Fruit fly (Drosophila melanogaster) whole organism, embryonic: ENCODE data around the gene CG4953.

Source experiments
- CG34422 ChIP-seq: fragments of 200-800 bp; sonication (Bioruptor generic); IDR thresholded peaks from 3 replicates; pipeline ENCODE4 v1.3.6; 2022; ENCODE audit warnings: missing biosample characterization, missing genetic modification characterization
- D ChIP-seq, 2 experiments: fragments of 200-800 bp in 1 of 2; fragments of >200 bp in 1 of 2; sonication (Bioruptor generic) in 1 of 2; optimal IDR thresholded peaks; 2 replicates in 1 of 2; 3 replicates in 1 of 2; lab custom pipeline; 2017; ENCODE audit warnings: mild to moderate bottlenecking in 1 of 2, missing biosample characterization in 1 of 2, missing genetic modification characterization in 1 of 2, missing genetic modification reagents in 1 of 2
- NC2β ChIP-seq: fragments of 200-800 bp; sonication (Bioruptor generic); optimal IDR thresholded peaks from 2 replicates; lab custom pipeline; 2016; ENCODE audit warnings: missing biosample characterization, missing genetic modification characterization
- Optix ChIP-seq: fragments of 200-800 bp; sonication (Bioruptor generic); IDR thresholded peaks from 3 replicates; pipeline ENCODE4 v1.3.6; 2022; ENCODE audit warnings: missing biosample characterization, missing genetic modification characterization
- inv ChIP-seq: fragments of 200-800 bp; sonication (Bioruptor generic); IDR thresholded peaks from 2 replicates; pipeline ENCODE4 v1.3.6; 2022; ENCODE audit warnings: missing biosample characterization, missing genetic modification characterization; ENCODE audit not compliant: partially characterized antibody

DNA sequence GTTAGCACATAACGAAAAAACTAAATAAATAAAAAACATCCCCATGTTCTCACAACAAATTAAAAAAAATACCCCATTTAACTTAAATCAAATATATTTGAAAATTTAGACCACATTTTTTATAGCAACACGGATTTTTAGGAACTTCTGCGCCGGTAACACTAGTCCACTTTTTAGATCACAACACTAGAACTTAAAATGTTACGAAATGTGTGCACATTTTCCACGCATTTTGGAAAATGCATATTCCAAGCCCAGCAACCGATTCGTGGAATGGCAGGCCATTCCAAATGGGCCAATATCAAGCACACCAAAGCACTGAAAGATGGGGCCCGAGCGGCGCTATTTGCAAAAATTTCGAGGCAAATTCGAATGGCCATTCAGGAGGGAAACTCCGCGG is 2.2 kb downstream of the CG4953 start, which contains the start of gene CG4957:
- TF ChIP-seq D (optimal IDR thresholded peaks at IDR 0.05; lab: Kevin White, UChicago) (no peak), D (GFP tag; optimal IDR thresholded peaks at IDR 0.05; lab: Kevin White, UChicago) (no peak), Optix (no peak), NC2β (GFP tag; lab: Kevin White, UChicago) (no peak), CG34422 (no peak), inv (GFP tag; lab: Robert Waterston, UW) (no peak)
